Worm (Caenorhabditis elegans): ENCODE results near the gene sel-5.
A peak's percentile ranks its signal among the peaks of the same experiment; 100 is the strongest.

Gene sel-5

DNA sequence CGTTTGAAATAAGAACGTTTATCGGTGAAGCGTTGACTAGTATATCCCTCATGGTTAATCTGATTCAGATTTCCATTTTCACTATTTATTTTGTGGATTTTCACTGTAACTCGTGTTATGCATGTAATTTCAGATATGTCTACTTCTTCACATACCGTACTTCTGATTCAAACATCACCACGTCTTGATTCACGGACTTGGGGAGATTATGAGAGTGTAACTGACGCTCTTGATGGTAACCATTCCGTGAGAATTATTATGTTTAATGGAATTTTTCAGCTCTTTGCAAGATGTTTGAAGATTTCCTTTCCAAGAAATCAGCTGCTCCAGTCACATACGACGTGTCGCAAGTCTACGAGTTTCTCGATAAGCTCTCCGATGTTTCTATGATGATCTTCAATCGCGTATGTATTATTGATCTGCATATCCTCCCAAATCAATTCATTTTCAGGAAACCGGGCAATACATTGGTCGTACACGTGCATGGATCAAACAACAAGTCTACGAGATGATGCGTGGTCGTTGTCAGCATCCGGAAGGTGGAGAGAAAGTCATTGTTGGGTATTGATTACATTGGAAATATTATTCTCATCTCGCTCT lies 15.0 kb upstream of the sel-5 start, which contains the start of gene erh-2:
erh-2 (plus strand) TSS at position 134 of the 600 bp plus-strand sequence.
- TF ChIP-seq nhr-129 (tag; optimal IDR thresholded peaks at IDR 0.05) (no peak), unc-62 (GFP tag; optimal IDR thresholded peaks at IDR 0.05) (no peak), sma-9 (GFP tag; optimal IDR thresholded peaks at IDR 0.05) (no peak), sma-9 (tag; optimal IDR thresholded peaks at IDR 0.05) (no peak), elt-3 (tag; optimal IDR thresholded peaks at IDR 0.05) (no peak), nhr-77 (tag; optimal IDR thresholded peaks at IDR 0.05) (no peak), C34F6.9 (tag; optimal IDR thresholded peaks at IDR 0.05) (no peak), fos-1 (tag; optimal IDR thresholded peaks at IDR 0.05) (no peak), nhr-11 (tag; optimal IDR thresholded peaks at IDR 0.05) (no peak), sma-3 (GFP tag; optimal IDR thresholded peaks at IDR 0.05) (no peak), R02D3.7 (tag; optimal IDR thresholded peaks at IDR 0.05) (no peak), nhr-12 (tag; optimal IDR thresholded peaks at IDR 0.05) (no peak)

- TF ChIP-seq nhr-21 (tag; optimal IDR thresholded peaks at IDR 0.05) (peak; percentile 29), ztf-4 (tag; optimal IDR thresholded peaks at IDR 0.05) (no peak), ztf-1 (GFP tag; conservative IDR thresholded peaks at IDR 0.05) (no peak), sma-3 (GFP tag; optimal IDR thresholded peaks at IDR 0.05) (peak; percentile 7), mbf-1 (tag; optimal IDR thresholded peaks at IDR 0.05) (no peak), nhr-237 (tag; optimal IDR thresholded peaks at IDR 0.05) (no peak), crh-2 (tag; optimal IDR thresholded peaks at IDR 0.05) (peak; percentile 37), F13H6.1 (tag; optimal IDR thresholded peaks at IDR 0.05) (peak; percentile 33), C34F6.9 (tag; optimal IDR thresholded peaks at IDR 0.05) (peak; percentile 69), gmeb-1 (tag; optimal IDR thresholded peaks at IDR 0.05) (peak; percentile 81), lsy-2 (tag; optimal IDR thresholded peaks at IDR 0.05) (peak; percentile 80 to 95), lin-11 (tag; optimal IDR thresholded peaks at IDR 0.05) (peak; percentile 38), nhr-25 (tag; optimal IDR thresholded peaks at IDR 0.05) (no peak), sem-4 (tag; optimal IDR thresholded peaks at IDR 0.05) (no peak), fos-1 (tag; optimal IDR thresholded peaks at IDR 0.05) (peak; percentile 31), nhr-129 (tag; optimal IDR thresholded peaks at IDR 0.05) (peak; percentile 69), lin-39 (tag; optimal IDR thresholded peaks at IDR 0.05) (no peak), egl-27 (tag; optimal IDR thresholded peaks at IDR 0.05) (no peak), unc-62 (GFP tag; optimal IDR thresholded peaks at IDR 0.05) (no peak), unc-55 (GFP tag; optimal IDR thresholded peaks at IDR 0.05) (peak; percentile 72), dmd-4 (tag; optimal IDR thresholded peaks at IDR 0.05) (no peak), sma-9 (GFP tag; optimal IDR thresholded peaks at IDR 0.05) (peak; percentile 54), sma-9 (tag; optimal IDR thresholded peaks at IDR 0.05) (no peak)
Measured at ce11 chrIII:4587177-4587576, 8.9 kb upstream of the sel-5 start, which contains the start of the genes F35G12.7 and smc-4. F35G12.7 (minus strand) TSS chrIII:4587330. smc-4 (plus strand) TSS chrIII:4587501.

ce11 chrIII:4584068-4584566 lies 5.9 kb upstream of the sel-5 start, which contains the start of gene F35G12.5:
F35G12.5 (plus strand) TSS chrIII:4584118.
- TF ChIP-seq gmeb-1 (tag; optimal IDR thresholded peaks at IDR 0.05), result no peak
- no peak for TF ChIP-seq snpc-4 (tag; optimal IDR thresholded peaks at IDR 0.05)
- no peak for TF ChIP-seq skn-1 (tag; optimal IDR thresholded peaks at IDR 0.05)
- TF ChIP-seq alr-1 (tag; optimal IDR thresholded peaks at IDR 0.05), result no peak
- no peak for TF ChIP-seq sem-4 (tag; optimal IDR thresholded peaks at IDR 0.05)
- no peak for TF ChIP-seq Y55F3AM.14 (GFP tag; optimal IDR thresholded peaks at IDR 0.05)
- TF ChIP-seq egl-27 (tag; optimal IDR thresholded peaks at IDR 0.05), result no peak
- no peak for TF ChIP-seq nhr-6 (tag; optimal IDR thresholded peaks at IDR 0.05)
- no peak for TF ChIP-seq dmd-4 (tag; optimal IDR thresholded peaks at IDR 0.05)
- TF ChIP-seq C34F6.9 (tag; optimal IDR thresholded peaks at IDR 0.05), result no peak
- no peak for TF ChIP-seq fos-1 (tag; optimal IDR thresholded peaks at IDR 0.05)
- TF ChIP-seq unc-39 (tag; optimal IDR thresholded peaks at IDR 0.05), result no peak
- no peak for TF ChIP-seq elt-3 (tag; optimal IDR thresholded peaks at IDR 0.05)
- no peak for TF ChIP-seq mab-5 (tag; optimal IDR thresholded peaks at IDR 0.05)
- no peak for TF ChIP-seq nhr-12 (tag; optimal IDR thresholded peaks at IDR 0.05)
- TF ChIP-seq lin-13 (GFP tag; optimal IDR thresholded peaks at IDR 0.05), result no peak
- TF ChIP-seq ceh-82 (tag; optimal IDR thresholded peaks at IDR 0.05), result no peak
- TF ChIP-seq ceh-16 (tag; optimal IDR thresholded peaks at IDR 0.05), result no peak
- TF ChIP-seq unc-62 (GFP tag; optimal IDR thresholded peaks at IDR 0.05), result no peak
- no peak for TF ChIP-seq ztf-11 (tag; optimal IDR thresholded peaks at IDR 0.05)
